Worm (Caenorhabditis elegans) whole organism, L4 larva: ENCODE results near the gene gcy-33.

Source experiments
- D1046.2 ChIP-seq: fragments of 200-800 bp; sonication (Bioruptor generic); IDR thresholded peaks from 2 replicates; pipeline ENCODE4 v1.3.6; 2022; ENCODE audit warnings: missing genetic modification characterization, missing compliant biosample characterization
- T26A8.4 ChIP-seq: fragments of 200-800 bp; sonication (Bioruptor generic); IDR thresholded peaks from 2 replicates; pipeline ENCODE4 v1.3.6; 2022; ENCODE audit warnings: missing genetic modification characterization, missing compliant biosample characterization
- Y105C5A.15 ChIP-seq: fragments of 200-800 bp; sonication (Bioruptor generic); IDR thresholded peaks from 2 replicates; pipeline ENCODE4 v1.3.6; 2022; ENCODE audit warnings: missing genetic modification characterization, missing compliant biosample characterization
- aha-1 ChIP-seq: fragments of 150-350 bp; peaks from one replicate; lab custom pipeline; 2014; ENCODE audit warnings: missing biosample characterization, missing genetic modification characterization
- ceh-44 ChIP-seq: fragments of 200-800 bp; sonication (Bioruptor generic); IDR thresholded peaks from 2 replicates; pipeline ENCODE4 v1.3.6; 2022; ENCODE audit warnings: missing genetic modification reagents, missing genetic modification characterization, missing compliant biosample characterization
- ceh-82 ChIP-seq: sonication (generic microtip); optimal IDR thresholded peaks from 2 replicates; lab custom pipeline; 2017; ENCODE audit warnings: missing biosample characterization, missing genetic modification characterization
- ces-1 ChIP-seq: fragments of 150-350 bp; sonication (generic microtip); optimal IDR thresholded peaks from 4 replicates; lab custom pipeline; 2014; ENCODE audit warnings: missing biosample characterization, missing genetic modification reagents, missing genetic modification characterization
- ctbp-1 ChIP-seq: fragments of 200-800 bp; sonication (Bioruptor generic); IDR thresholded peaks from 2 replicates; pipeline ENCODE4 v1.3.6; 2022; ENCODE audit warnings: missing genetic modification reagents, missing genetic modification characterization, missing compliant biosample characterization
- dmd-8 ChIP-seq: fragments of 200-800 bp; sonication (Bioruptor generic); IDR thresholded peaks from 2 replicates; pipeline ENCODE4 v1.3.6; 2022; ENCODE audit warnings: missing genetic modification characterization, missing compliant biosample characterization
- fkh-10 ChIP-seq: fragments of 150-350 bp; optimal IDR thresholded peaks from 2 replicates; lab custom pipeline; 2014; ENCODE audit warnings: missing biosample characterization, missing genetic modification reagents, missing genetic modification characterization
- hif-1 ChIP-seq, 2 experiments: sonication (generic microtip); optimal IDR thresholded peaks; 2 replicates each; lab custom pipeline; 2016 to 2017; ENCODE audit warnings: missing compliant biosample characterization in 2 of 2, missing genetic modification characterization in 2 of 2, missing genetic modification reagents in 2 of 2, missing genotype in 2 of 2, mild to moderate bottlenecking in 1 of 2
- hlh-30 ChIP-seq: sonication (generic microtip); optimal IDR thresholded peaks from 2 replicates; lab custom pipeline; 2017; ENCODE audit warnings: antibody characterized with exemption, mild to moderate bottlenecking, missing genetic modification characterization, missing compliant biosample characterization; ENCODE audit not compliant: insufficient read depth
- lin-1 ChIP-seq: fragments of 200-800 bp; sonication (Bioruptor generic); IDR thresholded peaks from 2 replicates; pipeline ENCODE4 v1.3.6; 2022; ENCODE audit warnings: missing genetic modification reagents, missing genetic modification characterization, missing compliant biosample characterization
- lin-13 ChIP-seq: fragments of 150-350 bp; optimal IDR thresholded peaks from 2 replicates; lab custom pipeline; 2014; ENCODE audit warnings: missing biosample characterization, missing genetic modification reagents, missing genetic modification characterization
- lin-39 ChIP-seq: fragments of 150-350 bp; optimal IDR thresholded peaks from 2 replicates; lab custom pipeline; 2014; ENCODE audit warnings: missing biosample characterization, missing genetic modification reagents, missing genetic modification characterization
- madf-5 ChIP-seq, 2 experiments: fragments of 200-800 bp; sonication (Bioruptor generic); IDR thresholded peaks; 2 replicates each; pipeline ENCODE4 v1.3.6; 2022; ENCODE audit warnings: missing compliant biosample characterization in 2 of 2, missing genetic modification characterization in 2 of 2
- mep-1 ChIP-seq: fragments of 150-350 bp; sonication (generic microtip); optimal IDR thresholded peaks from 3 replicates; lab custom pipeline; 2014; ENCODE audit warnings: missing biosample characterization, missing genetic modification characterization
- mes-2 ChIP-seq: sonication (generic microtip); optimal IDR thresholded peaks from 2 replicates; lab custom pipeline; 2016; ENCODE audit warnings: missing genotype, mild to moderate bottlenecking, missing genetic modification characterization, missing compliant biosample characterization; ENCODE audit not compliant: poor library complexity, severe bottlenecking
- nhr-111 ChIP-seq: fragments of 200-800 bp; sonication (Bioruptor generic); optimal IDR thresholded peaks from 2 replicates; lab custom pipeline; 2018; ENCODE audit warnings: mild to moderate bottlenecking, missing genetic modification characterization, missing compliant biosample characterization
- sdz-12 ChIP-seq: fragments of 200-800 bp; sonication (Bioruptor generic); optimal IDR thresholded peaks from 2 replicates; lab custom pipeline; 2018; ENCODE audit warnings: mild to moderate bottlenecking, missing genetic modification characterization, missing compliant biosample characterization
- skn-1 ChIP-seq: fragments of 150-350 bp; optimal IDR thresholded peaks from 2 replicates; lab custom pipeline; 2014; ENCODE audit warnings: missing biosample characterization, missing genetic modification characterization
- snpc-4 ChIP-seq: fragments of 150-350 bp; optimal IDR thresholded peaks from 2 replicates; lab custom pipeline; 2014; ENCODE audit warnings: missing biosample characterization, missing genetic modification characterization
- tag-97 ChIP-seq: fragments of 200-800 bp; sonication (Bioruptor generic); IDR thresholded peaks from 2 replicates; pipeline ENCODE4 v1.3.6; 2022; ENCODE audit warnings: missing genetic modification characterization, missing compliant biosample characterization
- unc-130 ChIP-seq: sonication (generic microtip); optimal IDR thresholded peaks from 2 replicates; lab custom pipeline; 2016; ENCODE audit warnings: missing genetic modification reagents, missing genetic modification characterization, missing compliant biosample characterization
- unc-62 ChIP-seq, 3 experiments: fragments of 150-350 bp in 1 of 3; sonication (generic microtip); optimal IDR thresholded peaks in 2 of 3; peaks in 1 of 3; 1 replicate in 1 of 3; 2 replicates in 2 of 3; lab custom pipeline; 2014 to 2017; ENCODE audit warnings: missing biosample characterization in 3 of 3, missing genetic modification characterization in 3 of 3, missing genetic modification reagents in 3 of 3, missing genotype in 1 of 3
- zip-2 ChIP-seq: fragments of 150-350 bp; optimal IDR thresholded peaks from 2 replicates; lab custom pipeline; 2014; ENCODE audit warnings: missing biosample characterization, missing genetic modification characterization

Gene gcy-33

ce11 chrV:11960831-11961190, 40.8 kb downstream of the gcy-33 start:
- no peak for TF ChIP-seq snpc-4 (tag; lab: Kevin White, UChicago)
- peak; percentile 53 for TF ChIP-seq aha-1 (tag; lab: Kevin White, UChicago)

ce11 chrV:11960084-11960830, 41.3 kb downstream of the gcy-33 start:
- TF ChIP-seq ceh-44 (GFP tag; lab: Robert Waterston, UW) (no peak), Y105C5A.15 (GFP tag; lab: Robert Waterston, UW) (no peak), lin-13 (GFP tag; lab: Kevin White, UChicago) (no peak), unc-62 (GFP tag; optimal IDR thresholded peaks at IDR 0.05 in 1 of 2; lab: Kevin White, UChicago) (peak in 1 of 2 experiments; percentile 53), unc-62 (tag; optimal IDR thresholded peaks at IDR 0.05; lab: Kevin White, UChicago) (no peak), dmd-8 (no peak), ces-1 (no peak)

- TF ChIP-seq tag-97 (GFP tag; lab: Robert Waterston, UW) (no peak), hlh-30 (tag; lab: Kevin White, UChicago) (no peak), ceh-82 (tag; lab: Kevin White, UChicago) (no peak), nhr-111 (GFP tag; lab: Kevin White, UChicago) (no peak)
These were observed 43.0 kb downstream of the gcy-33 start, which contains the start of gene F58H1.5 for ce11 chrV:11958343-11959291. Gene F58H1.5 (plus strand): TSS chrV:11958393.

- TF ChIP-seq skn-1 (tag; lab: Kevin White, UChicago): no peak
- no peak for TF ChIP-seq sdz-12 (GFP tag; lab: Kevin White, UChicago)
- TF ChIP-seq hif-1 (tag; optimal IDR thresholded peaks at IDR 0.05; lab: Kevin White, UChicago): no peak
- no peak for TF ChIP-seq lin-13 (GFP tag; lab: Kevin White, UChicago)
- TF ChIP-seq lin-1 (GFP tag; lab: Robert Waterston, UW): no peak
- no peak for TF ChIP-seq lin-39
These were observed 46.0 kb downstream of the gcy-33 start for ce11 chrV:11955617-11956016.

- TF ChIP-seq madf-5 (GFP tag; IDR thresholded peaks at IDR 0.05; lab: Robert Waterston, UW) (no peak), fkh-10 (peak; percentile 59), zip-2 (tag; lab: Kevin White, UChicago) (no peak), unc-130 (GFP tag; lab: Kevin White, UChicago) (no peak), mep-1 (tag; lab: Kevin White, UChicago) (no peak), ces-1 (peak; percentile 75), ctbp-1 (GFP tag; lab: Robert Waterston, UW) (peak; percentile 78)
These were observed 48.0 kb downstream of the gcy-33 start for ce11 chrV:11953621-11954020.

ce11 chrV:11952854-11953447, 48.6 kb downstream of the gcy-33 start:
- TF ChIP-seq ces-1: no peak
- no peak for TF ChIP-seq D1046.2
- TF ChIP-seq mes-2 (tag; lab: Kevin White, UChicago): no peak
- no peak for TF ChIP-seq T26A8.4
